Fruit fly (Drosophila melanogaster): ENCODE results near the gene CenG1A.

CenG1A gene

DNA sequence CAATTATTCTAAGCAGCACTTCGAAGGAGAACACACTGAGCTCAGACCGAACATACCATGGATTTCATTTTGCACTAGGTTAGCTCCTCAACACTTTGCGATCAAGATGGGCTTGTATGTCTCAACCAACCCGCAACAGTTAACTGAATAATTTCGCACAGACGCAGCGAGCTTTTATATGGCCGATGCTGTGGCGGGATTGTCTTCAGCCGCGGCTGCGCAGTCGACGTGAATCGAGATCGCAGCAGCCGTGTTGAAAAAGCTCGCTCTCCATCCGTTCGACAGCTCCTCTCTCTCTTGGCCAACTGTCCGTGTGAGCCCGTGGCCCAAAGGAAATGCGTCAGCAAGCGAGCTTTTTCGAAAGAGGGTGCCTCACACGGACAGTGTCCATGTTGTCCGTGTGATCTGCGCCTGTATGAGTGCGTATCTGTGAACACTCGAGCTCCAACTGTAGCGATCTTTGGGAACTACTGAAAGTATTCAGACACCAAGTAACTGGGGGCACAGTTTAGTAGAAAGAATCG is 99.2 kb downstream of the CenG1A start, which contains the start of gene Vajk2:
TSS of gene Vajk2 (minus strand) at position 151 of the 524 bp plus-strand sequence.
- TF ChIP-seq CG17612 (GFP tag; IDR thresholded peaks at IDR 0.05) (0 out of 2 replicates have a peak, but pooled peaks have one; percentile 34), Trl (optimal IDR thresholded peaks at IDR 0.05) (peak in 1 of 2 experiments; percentile 9), Trl (GFP tag; optimal IDR thresholded peaks at IDR 0.05) (no peak), CG10431 (GFP tag; optimal IDR thresholded peaks at IDR 0.05) (no peak), seq (GFP tag; IDR thresholded peaks at IDR 0.05) (0 out of 2 replicates have a peak, but pooled peaks have one; percentile 14), cg (GFP tag; optimal IDR thresholded peaks at IDR 0.05) (peak; percentile 31), vfl (GFP tag; optimal IDR thresholded peaks at IDR 0.05) (no peak), Dad (GFP tag; optimal IDR thresholded peaks at IDR 0.05) (no peak), chinmo (GFP tag; IDR thresholded peaks at IDR 0.05; ENCODE audit: partially characterized antibody) (0 out of 4 replicates have a peak, but pooled peaks have one; percentile 61), Sry-δ (GFP tag; optimal IDR thresholded peaks at IDR 0.05) (no peak), CG12219 (GFP tag; optimal IDR thresholded peaks at IDR 0.05) (no peak), CG6175 (GFP tag; IDR thresholded peaks at IDR 0.05) (peak; percentile 58; the same call in 1 of the 3 replicates), Chrac-16 (GFP tag; optimal IDR thresholded peaks at IDR 0.05) (no peak), Adf1 (GFP tag; IDR thresholded peaks at IDR 0.05) (peak; percentile 68), Scr (GFP tag; IDR thresholded peaks at IDR 0.05; ENCODE audit: partially characterized antibody) (no peak), CG31224 (GFP tag; IDR thresholded peaks at IDR 0.05) (0 out of 2 replicates have a peak, but pooled peaks have one; percentile 13), Oaz (GFP tag; IDR thresholded peaks at IDR 0.05) (no peak), ham (GFP tag; IDR thresholded peaks at IDR 0.05) (no peak), CG7987 (GFP tag; optimal IDR thresholded peaks at IDR 0.05) (no peak)

DNA sequence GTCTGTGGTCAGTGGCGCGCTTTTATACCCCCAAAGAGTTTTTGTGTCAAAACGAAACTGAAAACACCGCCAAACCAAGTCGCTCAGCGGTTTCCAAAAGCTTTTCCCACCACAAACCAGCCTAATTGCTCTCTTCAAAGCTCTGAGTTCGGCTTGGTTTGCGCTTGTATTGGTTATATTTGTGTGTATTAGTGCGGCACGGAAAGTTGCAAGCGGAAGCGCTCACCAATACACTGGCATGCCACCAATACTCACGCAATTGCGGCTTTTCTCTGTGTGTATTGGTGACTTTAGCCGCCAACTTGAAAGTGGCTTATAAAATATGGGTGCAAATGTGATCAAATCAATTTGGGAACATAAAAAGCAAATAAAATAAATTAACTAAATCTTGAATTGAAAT is 112.1 kb downstream of the CenG1A start, which contains the start of gene Vajk3:
TSS of gene Vajk3 (minus strand) at position 1 of the 400 bp plus-strand sequence.
- TF ChIP-seq cg (GFP tag; optimal IDR thresholded peaks at IDR 0.05) (peak; percentile 67), Eip74EF (GFP tag; optimal IDR thresholded peaks at IDR 0.05) (peak in 1 of 2 experiments; percentile 18), Jarid2 (GFP tag; optimal IDR thresholded peaks at IDR 0.05) (no peak), Ets65A (GFP tag) (peak; percentile 17), CG13296 (GFP tag; optimal IDR thresholded peaks at IDR 0.05) (peak; percentile 16), CG13894 (tag; optimal IDR thresholded peaks at IDR 0.05) (peak; percentile 3), unc-4 (GFP tag; IDR thresholded peaks at IDR 0.05; ENCODE audit: partially characterized antibody) (no peak), CG8290 (GFP tag; optimal IDR thresholded peaks at IDR 0.05) (no peak), CG8290 (tag; optimal IDR thresholded peaks at IDR 0.05) (peak in 1 of 2 experiments; percentile 0)

Measured in whole organism, embryonic.